Fruit fly (Drosophila melanogaster) S2 (cell line): ENCODE data around the gene Surf1.

ENCODE experiments used
- CG8478 ChIP-seq: fragments of >200 bp; optimal IDR thresholded peaks from 2 replicates; lab custom pipeline; 2018
- CTCF ChIP-seq, 2 experiments: fragments of >200 bp; optimal IDR thresholded peaks; 2 replicates each; lab custom pipeline; 2018

- TF ChIP-seq CG8478 (no peak), CTCF (optimal IDR thresholded peaks at IDR 0.05; lab: Kevin White, UChicago) (no peak)
Observed at dm6 chr3L:6971298-6971697, 13.2 kb downstream of the Surf1 start.
